Worm (Caenorhabditis elegans): ENCODE data around the gene B0464.9.
A peak's percentile ranks its signal among the peaks of the same experiment; 100 is the strongest.
"Not testable (repeated sequence)": the region's sequence is repeated elsewhere in the genome, so short reads cannot be mapped to it uniquely, and the experiment has no call there.

Gene B0464.9

DNA sequence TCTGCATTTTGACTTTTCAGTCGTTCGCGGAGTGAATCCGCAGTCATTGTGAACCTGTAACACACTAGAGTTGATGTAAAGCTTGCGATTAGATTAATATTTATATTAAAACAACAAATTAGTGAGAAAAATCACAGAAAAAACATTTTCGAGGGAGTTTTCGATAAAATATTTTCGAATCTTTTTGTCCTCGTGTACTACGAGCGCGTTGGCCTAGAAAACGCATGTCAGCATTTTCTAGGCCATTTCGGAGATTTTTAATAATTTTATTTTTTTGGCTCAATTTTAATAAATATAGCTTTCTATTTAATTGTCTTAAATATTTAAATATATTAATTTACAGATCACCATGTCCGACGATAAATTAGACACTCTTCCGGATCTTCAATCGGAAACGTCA, at the start of gene B0464.9:
TSS of gene B0464.9 (plus strand) at position 344 of the 400 bp plus-strand sequence.
- no peak for TF ChIP-seq elt-3 (tag; optimal IDR thresholded peaks at IDR 0.05)
- peak; percentile 66 for TF ChIP-seq nhr-23 (tag; optimal IDR thresholded peaks at IDR 0.05)
- no peak for TF ChIP-seq eor-1 (tag; optimal IDR thresholded peaks at IDR 0.05)
- TF ChIP-seq lsy-12 (tag; optimal IDR thresholded peaks at IDR 0.05): peak; percentile 21
- no peak for TF ChIP-seq ZK546.5 (tag; optimal IDR thresholded peaks at IDR 0.05)
- TF ChIP-seq pqm-1 (tag; optimal IDR thresholded peaks at IDR 0.05): peak; percentile 42
- TF ChIP-seq nhr-25 (tag; optimal IDR thresholded peaks at IDR 0.05): no peak
- no peak for TF ChIP-seq ztf-11 (tag; optimal IDR thresholded peaks at IDR 0.05)
- TF ChIP-seq lin-39 (tag; optimal IDR thresholded peaks at IDR 0.05): no peak
- no peak for TF ChIP-seq unc-39 (tag; optimal IDR thresholded peaks at IDR 0.05)
- TF ChIP-seq daf-12 (tag; optimal IDR thresholded peaks at IDR 0.05): no peak
- no peak for TF ChIP-seq elt-1 (tag; optimal IDR thresholded peaks at IDR 0.05)
- TF ChIP-seq zag-1 (tag; optimal IDR thresholded peaks at IDR 0.05): no peak
- no peak for TF ChIP-seq tbx-2 (tag; optimal IDR thresholded peaks at IDR 0.05)
- TF ChIP-seq nhr-77 (tag; optimal IDR thresholded peaks at IDR 0.05): no peak
- TF ChIP-seq nhr-11 (tag; optimal IDR thresholded peaks at IDR 0.05): no peak
- TF ChIP-seq aly-2 (tag; optimal IDR thresholded peaks at IDR 0.05): no peak
- no peak for TF ChIP-seq nhr-67 (tag; optimal IDR thresholded peaks at IDR 0.05)
- no peak for TF ChIP-seq snpc-4 (tag; optimal IDR thresholded peaks at IDR 0.05)
- TF ChIP-seq mdl-1 (tag; optimal IDR thresholded peaks at IDR 0.05): no peak
- TF ChIP-seq fos-1 (tag; optimal IDR thresholded peaks at IDR 0.05): no peak
- TF ChIP-seq ama-1 (optimal IDR thresholded peaks at IDR 0.05): no peak
- TF ChIP-seq ztf-4 (tag; optimal IDR thresholded peaks at IDR 0.05): no peak
- TF ChIP-seq nhr-43 (tag; optimal IDR thresholded peaks at IDR 0.05; ENCODE audit: poor library complexity, severe bottlenecking): peak; percentile 77
- peak; percentile 10 for TF ChIP-seq elt-2 (tag; optimal IDR thresholded peaks at IDR 0.05)
- no peak for TF ChIP-seq nhr-76 (tag; optimal IDR thresholded peaks at IDR 0.05)
- peak; percentile 8 for TF ChIP-seq hmg-11 (tag; optimal IDR thresholded peaks at IDR 0.05)
- no peak for TF ChIP-seq sea-2 (GFP tag; optimal IDR thresholded peaks at IDR 0.05)
- no peak for TF ChIP-seq egl-27 (tag; optimal IDR thresholded peaks at IDR 0.05)
- TF ChIP-seq nfya-1 (tag; optimal IDR thresholded peaks at IDR 0.05; ENCODE audit: insufficient read depth): peak; percentile 35
- no peak for TF ChIP-seq nhr-237 (tag; optimal IDR thresholded peaks at IDR 0.05)
- peak; percentile 79 for TF ChIP-seq lin-15B (tag; optimal IDR thresholded peaks at IDR 0.05)
- TF ChIP-seq egl-5 (tag; optimal IDR thresholded peaks at IDR 0.05): no peak
- no peak for TF ChIP-seq ceh-28 (tag; optimal IDR thresholded peaks at IDR 0.05)
- TF ChIP-seq ceh-9 (tag; optimal IDR thresholded peaks at IDR 0.05): no peak
- TF ChIP-seq mml-1 (tag; optimal IDR thresholded peaks at IDR 0.05): no peak
- TF ChIP-seq unc-62 (GFP tag; optimal IDR thresholded peaks at IDR 0.05): no peak
- TF ChIP-seq fkh-2 (tag; optimal IDR thresholded peaks at IDR 0.05): no peak
- TF ChIP-seq nhr-12 (tag; optimal IDR thresholded peaks at IDR 0.05): no peak
- TF ChIP-seq fkh-10 (GFP tag; optimal IDR thresholded peaks at IDR 0.05): no peak
- TF ChIP-seq jun-1 (tag; optimal IDR thresholded peaks at IDR 0.05): no peak
- no peak for TF ChIP-seq skn-1 (tag; optimal IDR thresholded peaks at IDR 0.05)
- TF ChIP-seq nhr-28 (tag; optimal IDR thresholded peaks at IDR 0.05): no peak
- TF ChIP-seq pha-4 (tag; optimal IDR thresholded peaks at IDR 0.05): peak; percentile 64
- no peak for TF ChIP-seq ceh-16 (tag; optimal IDR thresholded peaks at IDR 0.05)
- TF ChIP-seq ceh-82 (tag; optimal IDR thresholded peaks at IDR 0.05): no peak
- no peak for TF ChIP-seq R02D3.7 (tag; optimal IDR thresholded peaks at IDR 0.05)

DNA sequence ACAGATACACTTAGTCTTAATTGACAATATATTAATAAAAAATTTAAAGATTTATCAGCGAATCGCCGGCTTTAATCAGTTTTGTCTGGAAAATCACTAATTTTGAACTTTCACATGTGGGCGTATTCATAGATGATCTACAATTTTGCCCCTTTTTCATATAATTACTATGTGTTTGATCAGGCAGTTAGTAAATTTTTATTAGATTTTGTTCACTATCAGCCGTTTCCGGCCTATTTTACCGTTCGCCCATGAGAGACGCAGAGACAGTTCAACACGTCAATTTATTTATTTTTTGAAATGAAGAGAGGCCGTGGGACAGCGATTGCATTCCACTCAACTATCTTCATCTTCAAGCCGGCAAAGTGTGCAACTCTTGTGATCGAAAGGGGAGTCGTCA, 45.3 kb upstream of the B0464.9 start, which contains the start of gene T26G10.4:
TSS of gene T26G10.4 (plus strand) at position 301 of the 400 bp plus-strand sequence.
- not testable (repeated sequence) for TF ChIP-seq hmg-11 (tag; optimal IDR thresholded peaks at IDR 0.05); egl-27 (tag; optimal IDR thresholded peaks at IDR 0.05); nfya-1 (tag; optimal IDR thresholded peaks at IDR 0.05; ENCODE audit: insufficient read depth)

Data from whole organism, L3 larva.